Fruit fly (Drosophila melanogaster) whole organism, embryonic: ENCODE measurements around the gene CG8379.

Source experiments
- CG10209 ChIP-seq: fragments of 200-800 bp; sonication (Bioruptor generic); optimal IDR thresholded peaks from 3 replicates; lab custom pipeline; 2017; ENCODE audit warnings: missing biosample characterization, mild to moderate bottlenecking, missing genetic modification characterization, missing genetic modification reagents
- CG10462 ChIP-seq: fragments of 200-800 bp; sonication (Bioruptor generic); optimal IDR thresholded peaks from 2 replicates; lab custom pipeline; 2016; ENCODE audit warnings: missing biosample characterization, missing genetic modification characterization
- CG10959 ChIP-seq: fragments of 200-800 bp; sonication (Bioruptor generic); IDR thresholded peaks from 2 replicates; pipeline ENCODE4 v1.3.6; 2022; ENCODE audit warnings: missing biosample characterization, missing genetic modification characterization
- CG12769 ChIP-seq: fragments of 200-800 bp; sonication (Bioruptor generic); optimal IDR thresholded peaks from 2 replicates; lab custom pipeline; 2019; ENCODE audit warnings: missing biosample characterization, mild to moderate bottlenecking, missing genetic modification characterization, moderate library complexity
- CG1602 ChIP-seq: fragments of 200-800 bp; sonication (Bioruptor generic); optimal IDR thresholded peaks from 3 replicates; lab custom pipeline; 2016; ENCODE audit warnings: missing biosample characterization, missing genetic modification characterization
- CG8089 ChIP-seq: fragments of 200-800 bp; sonication (Bioruptor generic); optimal IDR thresholded peaks from 3 replicates; lab custom pipeline; 2016; ENCODE audit warnings: missing biosample characterization, missing genetic modification characterization
- Ptx1 ChIP-seq: fragments of 200-800 bp; sonication (Bioruptor generic); IDR thresholded peaks from 2 replicates; pipeline ENCODE4 v1.3.6; 2022; ENCODE audit warnings: missing biosample characterization, missing genetic modification characterization
- Rx ChIP-seq: fragments of 200-800 bp; sonication (Bioruptor generic); IDR thresholded peaks from 2 replicates; pipeline ENCODE4 v1.3.6; 2022; ENCODE audit warnings: missing biosample characterization, missing genetic modification characterization
- dm ChIP-seq: fragments of 200-800 bp; sonication (Bioruptor generic); optimal IDR thresholded peaks from 3 replicates; lab custom pipeline; 2016; ENCODE audit warnings: missing biosample characterization, missing genetic modification characterization
- grn ChIP-seq: fragments of 200-800 bp; sonication (Bioruptor generic); optimal IDR thresholded peaks from 3 replicates; lab custom pipeline; 2017; ENCODE audit warnings: missing biosample characterization, missing genetic modification characterization

- TF ChIP-seq CG10209 (GFP tag; lab: Kevin White, UChicago), result no peak
- peak; percentile 43 for TF ChIP-seq CG1602 (GFP tag; lab: Kevin White, UChicago)
- no peak for TF ChIP-seq CG12769
- no peak for TF ChIP-seq CG10959
- TF ChIP-seq Rx (GFP tag; lab: Robert Waterston, UW), result no peak
- no peak for TF ChIP-seq grn (GFP tag; lab: Kevin White, UChicago)
- no peak for TF ChIP-seq CG10462 (GFP tag; lab: Kevin White, UChicago)
- no peak for TF ChIP-seq dm (GFP tag; lab: Kevin White, UChicago)
- TF ChIP-seq Ptx1 (GFP tag; lab: Robert Waterston, UW), result no peak; the same call in 1 of the 2 replicates
- no peak for TF ChIP-seq CG8089 (GFP tag; lab: Kevin White, UChicago)
Measured at dm6 chr3R:8849373-8850228, 25.4 kb downstream of the CG8379 start.
